Fruit fly (Drosophila melanogaster) whole organism, embryonic: ENCODE data around the gene CG17768.
A peak's percentile ranks its signal among the peaks of the same experiment; 100 is the strongest.

Experiments used
- ATbp ChIP-seq: fragments of 200-800 bp; sonication (Bioruptor generic); optimal IDR thresholded peaks from 2 replicates; lab custom pipeline; 2017; ENCODE audit warnings: missing biosample characterization, mild to moderate bottlenecking, missing genetic modification characterization, missing genetic modification reagents
- Ada2b ChIP-seq: fragments of 200-800 bp; sonication (Bioruptor generic); IDR thresholded peaks from 2 replicates; pipeline ENCODE4 v1.3.6; 2022; ENCODE audit warnings: missing biosample characterization, missing genetic modification characterization
- BtbVII ChIP-seq: fragments of 200-800 bp; sonication (Bioruptor generic); optimal IDR thresholded peaks from 3 replicates; lab custom pipeline; 2017; ENCODE audit warnings: missing biosample characterization, mild to moderate bottlenecking, missing genetic modification characterization
- CG10959 ChIP-seq: fragments of 200-800 bp; sonication (Bioruptor generic); IDR thresholded peaks from 2 replicates; pipeline ENCODE4 v1.3.6; 2022; ENCODE audit warnings: missing biosample characterization, missing genetic modification characterization
- CG11247 ChIP-seq: fragments of 200-800 bp; sonication (Bioruptor generic); IDR thresholded peaks from 2 replicates; pipeline ENCODE4 v1.3.6; 2022; ENCODE audit warnings: missing biosample characterization, missing genetic modification characterization
- CG12219 ChIP-seq: fragments of 200-800 bp; sonication (Bioruptor generic); optimal IDR thresholded peaks from 3 replicates; lab custom pipeline; 2018; ENCODE audit warnings: missing biosample characterization, mild to moderate bottlenecking, missing genetic modification characterization
- CG13296 ChIP-seq: fragments of 200-800 bp; sonication (Bioruptor generic); optimal IDR thresholded peaks from 3 replicates; lab custom pipeline; 2018; ENCODE audit warnings: missing biosample characterization, mild to moderate bottlenecking, missing genetic modification characterization
- CG13624 ChIP-seq: fragments of 200-800 bp; sonication (Bioruptor generic); optimal IDR thresholded peaks from 2 replicates; lab custom pipeline; 2016; ENCODE audit warnings: missing biosample characterization, missing genetic modification characterization
- CG14667 ChIP-seq: fragments of 200-800 bp; sonication (Bioruptor generic); IDR thresholded peaks from 2 replicates; pipeline ENCODE4 v1.3.6; 2022; ENCODE audit warnings: missing biosample characterization, missing genetic modification characterization
- CG17612 ChIP-seq: fragments of 200-800 bp; sonication (Bioruptor generic); IDR thresholded peaks from 2 replicates; pipeline ENCODE4 v1.3.6; 2022; ENCODE audit warnings: missing biosample characterization, missing genetic modification characterization
- CG30020 ChIP-seq: fragments of 200-800 bp; optimal IDR thresholded peaks from 2 replicates; lab custom pipeline; 2019; ENCODE audit warnings: missing biosample characterization, mild to moderate bottlenecking, missing genetic modification characterization, moderate library complexity
- CG32767 ChIP-seq: fragments of 200-800 bp; sonication (Bioruptor generic); IDR thresholded peaks from 2 replicates; pipeline ENCODE4 v1.3.6; 2022; ENCODE audit warnings: missing biosample characterization, missing genetic modification characterization
- CG42726 ChIP-seq: fragments of 200-800 bp; sonication (Bioruptor generic); IDR thresholded peaks from 2 replicates; pipeline ENCODE4 v1.3.6; 2022; ENCODE audit warnings: missing biosample characterization, missing genetic modification characterization; ENCODE audit not compliant: partially characterized antibody
- CG7928 ChIP-seq: fragments of 200-800 bp; sonication (Bioruptor generic); optimal IDR thresholded peaks from 2 replicates; lab custom pipeline; 2017; ENCODE audit warnings: missing biosample characterization, mild to moderate bottlenecking, missing genetic modification characterization
- CG7963 ChIP-seq: fragments of 200-800 bp; sonication (Bioruptor generic); IDR thresholded peaks from 3 replicates; pipeline ENCODE4 v1.3.6; 2022; ENCODE audit warnings: missing biosample characterization, missing genetic modification characterization; ENCODE audit not compliant: partially characterized antibody
- Dfd ChIP-seq, 2 experiments: fragments of >200 bp; optimal IDR thresholded peaks; 2 replicates each; lab custom pipeline; 2017; ENCODE audit warnings: missing biosample characterization in 2 of 2, missing genetic modification characterization in 2 of 2
- ERR ChIP-seq: fragments of 200-800 bp; sonication (Bioruptor generic); optimal IDR thresholded peaks from 2 replicates; lab custom pipeline; 2016; ENCODE audit warnings: missing biosample characterization, missing genetic modification characterization
- HLHmδ ChIP-seq: fragments of 200-800 bp; sonication (Bioruptor generic); optimal IDR thresholded peaks from 2 replicates; lab custom pipeline; 2018; ENCODE audit warnings: missing biosample characterization, mild to moderate bottlenecking, missing genetic modification characterization, moderate library complexity
- Hmr ChIP-seq: fragments of 200-800 bp; sonication (Bioruptor generic); optimal IDR thresholded peaks from 3 replicates; lab custom pipeline; 2017; ENCODE audit warnings: mild to moderate bottlenecking, missing biosample characterization, missing genetic modification reagents, missing genetic modification characterization
- Hr51 ChIP-seq, 2 experiments: fragments of 200-800 bp; sonication (Bioruptor generic); optimal IDR thresholded peaks; 2 replicates in 1 of 2; 3 replicates in 1 of 2; lab custom pipeline; 2016 to 2018; ENCODE audit warnings: missing biosample characterization in 2 of 2, missing genetic modification characterization in 2 of 2, mild to moderate bottlenecking in 1 of 2, moderate library complexity in 1 of 2
- MESR4 ChIP-seq: fragments of 200-800 bp; sonication (Bioruptor generic); optimal IDR thresholded peaks from 2 replicates; lab custom pipeline; 2018; ENCODE audit warnings: missing biosample characterization, mild to moderate bottlenecking, missing genetic modification characterization, moderate library complexity
- Mes4 ChIP-seq: fragments of 200-800 bp; sonication (Bioruptor generic); optimal IDR thresholded peaks from 2 replicates; lab custom pipeline; 2016; ENCODE audit warnings: missing biosample characterization, missing genetic modification characterization
- Mrtf ChIP-seq: fragments of 200-800 bp; sonication (Bioruptor generic); IDR thresholded peaks from 3 replicates; pipeline ENCODE4 v1.3.6; 2022; ENCODE audit warnings: missing biosample characterization, missing genetic modification characterization
- Oaz ChIP-seq: fragments of 200-800 bp; sonication (Bioruptor generic); IDR thresholded peaks from 2 replicates; pipeline ENCODE4 v1.3.6; 2022; ENCODE audit warnings: missing biosample characterization, missing genetic modification characterization
- Poxn ChIP-seq: fragments of 200-800 bp; sonication (Bioruptor generic); IDR thresholded peaks from 2 replicates; pipeline ENCODE4 v1.3.6; 2022; ENCODE audit warnings: missing biosample characterization, missing genetic modification characterization
- Ptx1 ChIP-seq: fragments of 200-800 bp; sonication (Bioruptor generic); IDR thresholded peaks from 2 replicates; pipeline ENCODE4 v1.3.6; 2022; ENCODE audit warnings: missing biosample characterization, missing genetic modification characterization
- Ravus ChIP-seq: fragments of 200-800 bp; sonication (Bioruptor generic); IDR thresholded peaks from 2 replicates; pipeline ENCODE4 v1.3.6; 2022; ENCODE audit warnings: missing biosample characterization, missing genetic modification characterization
- TFAM ChIP-seq: fragments of 200-800 bp; sonication (Bioruptor generic); optimal IDR thresholded peaks from 2 replicates; lab custom pipeline; 2017; ENCODE audit warnings: missing biosample characterization, missing genetic modification characterization, inconsistent platforms
- Xrp1 ChIP-seq: fragments of 200-800 bp; sonication (Bioruptor generic); IDR thresholded peaks from 2 replicates; pipeline ENCODE4 v1.3.6; 2022; ENCODE audit warnings: missing biosample characterization, missing genetic modification characterization
- amos ChIP-seq: fragments of 200-800 bp; sonication (Bioruptor generic); IDR thresholded peaks from 2 replicates; pipeline ENCODE4 v1.3.6; 2022; ENCODE audit warnings: missing biosample characterization, missing genetic modification characterization; ENCODE audit not compliant: partially characterized antibody
- dati ChIP-seq: fragments of 200-800 bp; sonication (Bioruptor generic); IDR thresholded peaks from 2 replicates; pipeline ENCODE4 v1.3.6; 2022; ENCODE audit warnings: missing biosample characterization, missing genetic modification characterization
- ems ChIP-seq: fragments of 200-800 bp; sonication (Bioruptor generic); optimal IDR thresholded peaks from 3 replicates; lab custom pipeline; 2016; ENCODE audit warnings: missing biosample characterization, missing genetic modification characterization
- esg ChIP-seq: fragments of 200-800 bp; sonication (Bioruptor generic); conservative IDR thresholded peaks from 2 replicates; pipeline ENCODE4 v1.3.6; 2022; ENCODE audit warnings: missing biosample characterization, missing genetic modification characterization
- ind ChIP-seq: fragments of 200-800 bp; sonication (Bioruptor generic); optimal IDR thresholded peaks from 3 replicates; lab custom pipeline; 2016; ENCODE audit warnings: missing biosample characterization, missing genetic modification characterization
- kah ChIP-seq: fragments of 200-800 bp; sonication (Bioruptor generic); optimal IDR thresholded peaks from 2 replicates; lab custom pipeline; 2018; ENCODE audit warnings: missing biosample characterization, mild to moderate bottlenecking, missing genetic modification characterization
- klu ChIP-seq: fragments of 200-800 bp; sonication (Bioruptor generic); IDR thresholded peaks from 2 replicates; pipeline ENCODE4 v1.3.6; 2022; ENCODE audit warnings: missing biosample characterization, missing genetic modification characterization
- kni ChIP-seq: fragments of 200-800 bp; sonication (Bioruptor generic); optimal IDR thresholded peaks from 3 replicates; lab custom pipeline; 2017; ENCODE audit warnings: mild to moderate bottlenecking, missing biosample characterization, missing genetic modification reagents, missing genetic modification characterization
- lov ChIP-seq, 2 experiments: fragments of 200-800 bp in 1 of 2; fragments of >200 bp in 1 of 2; sonication (Bioruptor generic) in 1 of 2; IDR thresholded peaks in 1 of 2; optimal IDR thresholded peaks in 1 of 2; 2 replicates in 1 of 2; 3 replicates in 1 of 2; pipeline versions ENCODE4 v1.3.6 to Lab custom; 2017 to 2022; ENCODE audit warnings: missing biosample characterization in 1 of 2, missing genetic modification characterization in 1 of 2
- nmo ChIP-seq: fragments of 200-800 bp; sonication (Bioruptor generic); optimal IDR thresholded peaks from 2 replicates; lab custom pipeline; 2018; ENCODE audit warnings: missing biosample characterization, mild to moderate bottlenecking, missing genetic modification characterization, moderate library complexity
- pita ChIP-seq: fragments of 200-800 bp; sonication (Bioruptor generic); optimal IDR thresholded peaks from 2 replicates; lab custom pipeline; 2017; ENCODE audit warnings: missing biosample characterization, mild to moderate bottlenecking, missing genetic modification characterization
- pnt ChIP-seq: fragments of 200-800 bp; sonication (Bioruptor generic); optimal IDR thresholded peaks from 3 replicates; lab custom pipeline; 2016; ENCODE audit warnings: missing biosample characterization, missing genetic modification characterization
- ranshi ChIP-seq: fragments of 200-800 bp; sonication (Bioruptor generic); IDR thresholded peaks from 2 replicates; pipeline ENCODE4 v1.3.6; 2022; ENCODE audit warnings: missing biosample characterization, missing genetic modification characterization
- scrt ChIP-seq: fragments of 200-800 bp; sonication (Bioruptor generic); optimal IDR thresholded peaks from 2 replicates; lab custom pipeline; 2018; ENCODE audit warnings: missing biosample characterization, mild to moderate bottlenecking, missing genetic modification characterization, moderate library complexity
- sd ChIP-seq: fragments of 200-800 bp; sonication (Bioruptor generic); optimal IDR thresholded peaks from 3 replicates; lab custom pipeline; 2018; ENCODE audit warnings: missing biosample characterization, mild to moderate bottlenecking, missing genetic modification characterization, moderate library complexity
- seq ChIP-seq: fragments of 200-800 bp; sonication (Bioruptor generic); IDR thresholded peaks from 2 replicates; pipeline ENCODE4 v1.3.6; 2022; ENCODE audit warnings: missing biosample characterization, missing genetic modification characterization
- shn ChIP-seq: fragments of 200-800 bp; sonication (Bioruptor generic); optimal IDR thresholded peaks from 3 replicates; lab custom pipeline; 2016; ENCODE audit warnings: missing biosample characterization, missing genetic modification characterization
- sim ChIP-seq: fragments of 200-800 bp; sonication (Bioruptor generic); IDR thresholded peaks from 2 replicates; pipeline ENCODE4 v1.3.6; 2022; ENCODE audit warnings: missing biosample characterization, missing genetic modification characterization
- toy ChIP-seq: fragments of 200-800 bp; sonication (Bioruptor generic); IDR thresholded peaks from 2 replicates; pipeline ENCODE4 v1.3.6; 2022; ENCODE audit warnings: missing biosample characterization, missing genetic modification characterization
- trh ChIP-seq: fragments of 200-800 bp; sonication (Bioruptor generic); optimal IDR thresholded peaks from 2 replicates; lab custom pipeline; 2016; ENCODE audit warnings: missing biosample characterization, missing genetic modification characterization
- ttk ChIP-seq: fragments of 200-800 bp; sonication (Bioruptor generic); IDR thresholded peaks from 2 replicates; pipeline ENCODE4 v2.1.2; 2022; ENCODE audit warnings: missing biosample characterization, missing genetic modification characterization
- vnd ChIP-seq: fragments of 200-800 bp; sonication (Bioruptor generic); IDR thresholded peaks from 3 replicates; pipeline ENCODE4 v1.3.6; 2022; ENCODE audit warnings: missing biosample characterization, missing genetic modification characterization; ENCODE audit not compliant: partially characterized antibody
- z ChIP-seq: fragments of 200-800 bp; sonication (Bioruptor generic); IDR thresholded peaks from 3 replicates; pipeline ENCODE4 v1.3.6; 2022; ENCODE audit warnings: missing biosample characterization, missing genetic modification characterization

Gene CG17768

DNA sequence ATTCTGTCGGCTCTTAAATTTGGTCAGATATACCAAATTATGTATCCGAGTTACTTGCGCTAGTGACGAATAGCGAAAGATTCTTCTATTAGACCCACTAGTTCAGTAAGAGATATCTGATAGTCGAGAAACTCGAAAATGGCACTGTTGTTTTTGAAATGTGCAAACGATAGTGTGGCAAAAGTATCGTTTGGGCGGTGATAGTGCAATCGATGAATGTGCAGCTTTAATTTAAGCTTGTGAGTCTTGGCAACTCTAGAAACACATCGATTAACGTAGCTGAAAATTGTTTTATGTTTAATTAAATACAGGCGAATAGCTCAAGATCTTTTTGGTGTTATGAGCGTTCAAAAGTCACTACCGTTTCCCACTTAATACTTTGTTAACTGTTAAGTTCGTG is 32.3 kb upstream of the CG17768 start, which contains the start of gene STUB1 (continued):
- TF ChIP-seq CG13296 (GFP tag; lab: Kevin White, UChicago) (no peak), vnd (GFP tag; lab: Robert Waterston, UW) (peak; percentile 98), ind (GFP tag; lab: Kevin White, UChicago) (no peak), shn (GFP tag; lab: Kevin White, UChicago) (no peak), HLHmδ (GFP tag; lab: Kevin White, UChicago) (no peak), Mrtf (GFP tag; lab: Robert Waterston, UW) (no peak), ttk (no peak), ranshi (GFP tag; lab: Robert Waterston, UW) (no peak), Xrp1 (GFP tag; lab: Robert Waterston, UW) (no peak), CG7963 (GFP tag; lab: Robert Waterston, UW) (peak; percentile 99), seq (GFP tag; lab: Robert Waterston, UW) (no peak), CG42726 (GFP tag; lab: Robert Waterston, UW) (peak; percentile 98), toy (GFP tag; lab: Robert Waterston, UW) (no peak), pnt (GFP tag; lab: Kevin White, UChicago) (no peak), Ravus (no peak), kni (GFP tag; lab: Kevin White, UChicago) (no peak), Ada2b (GFP tag; lab: Robert Waterston, UW) (no peak), dati (GFP tag; lab: Robert Waterston, UW) (no peak), trh (no peak), Hmr (GFP tag; lab: Kevin White, UChicago) (no peak), TFAM (GFP tag; lab: Kevin White, UChicago) (no peak), nmo (GFP tag; lab: Kevin White, UChicago) (peak; percentile 9), sd (tag; lab: Kevin White, UChicago) (no peak), scrt (GFP tag; lab: Kevin White, UChicago) (no peak), CG7928 (no peak), CG10959 (GFP tag; lab: Robert Waterston, UW) (no peak), CG14667 (GFP tag; lab: Robert Waterston, UW) (no peak), Dfd (GFP tag; optimal IDR thresholded peaks at IDR 0.05; lab: Kevin White, UChicago) (no peak), Hr51 (GFP tag; optimal IDR thresholded peaks at IDR 0.05; lab: Kevin White, UChicago) (no peak), klu (GFP tag; lab: Robert Waterston, UW) (no peak), esg (GFP tag; lab: Robert Waterston, UW) (no peak), CG11247 (GFP tag; lab: Robert Waterston, UW) (no peak), CG32767 (GFP tag; lab: Robert Waterston, UW) (no peak), CG30020 (peak; percentile 62), CG13624 (GFP tag; lab: Kevin White, UChicago) (peak; percentile 52), ems (GFP tag; lab: Kevin White, UChicago) (no peak), pita (GFP tag; lab: Kevin White, UChicago) (no peak), lov (optimal IDR thresholded peaks at IDR 0.05; lab: Kevin White, UChicago) (no peak), lov (GFP tag; IDR thresholded peaks at IDR 0.05; lab: Robert Waterston, UW) (no peak), MESR4 (GFP tag; lab: Kevin White, UChicago) (peak; percentile 46), Mes4 (no peak), CG12219 (GFP tag; lab: Kevin White, UChicago) (no peak), ERR (GFP tag; lab: Kevin White, UChicago) (peak; percentile 19), Poxn (GFP tag; lab: Robert Waterston, UW) (no peak), amos (peak; percentile 98; the same call in 1 of the 2 replicates), sim (no peak), ATbp (GFP tag; lab: Kevin White, UChicago) (no peak), kah (GFP tag; lab: Kevin White, UChicago) (no peak), CG17612 (no peak), BtbVII (GFP tag; lab: Kevin White, UChicago) (no peak), z (no peak), Ptx1 (GFP tag; lab: Robert Waterston, UW) (no peak), Oaz (GFP tag; lab: Robert Waterston, UW) (no peak)
